Worm (Caenorhabditis elegans): ENCODE data around the gene Y49F6B.13.
"Not testable (repeated sequence)": the region's sequence is repeated elsewhere in the genome, so short reads cannot be mapped to it uniquely, and the experiment has no call there.

The Y49F6B.13 gene

DNA sequence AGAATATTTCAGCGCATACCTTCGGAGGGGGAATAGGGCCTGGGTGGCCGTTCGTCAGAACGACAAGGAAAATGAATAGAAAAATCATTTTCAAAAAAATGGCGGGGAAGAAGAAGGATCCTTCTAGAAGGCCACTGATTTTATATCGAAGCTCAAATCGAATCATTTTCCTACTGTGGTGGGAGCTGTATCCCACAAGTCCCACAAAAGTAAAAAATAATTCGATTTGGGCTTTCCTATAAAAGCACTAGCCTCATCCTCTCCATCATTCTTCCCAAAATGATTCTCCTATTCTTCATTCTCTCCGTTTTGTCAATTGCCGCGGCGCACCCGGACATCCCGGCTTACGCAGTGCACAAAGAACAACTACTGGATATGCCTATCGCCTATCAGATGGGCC, 13.3 kb downstream of the Y49F6B.13 start, which contains the start of the genes C16C8.26 and C16C8.19:
TSS of gene C16C8.26 (minus strand) at position 101 of the 400 bp plus-strand sequence.
TSS of gene C16C8.19 (plus strand) at position 279 of the 400 bp plus-strand sequence.
- TF ChIP-seq nhr-12 (tag; optimal IDR thresholded peaks at IDR 0.05), result no peak
- no peak for TF ChIP-seq lin-32 (GFP tag; optimal IDR thresholded peaks at IDR 0.05)
- no peak for TF ChIP-seq ham-2 (GFP tag; optimal IDR thresholded peaks at IDR 0.05)
- TF ChIP-seq ces-1 (GFP tag; optimal IDR thresholded peaks at IDR 0.05), result no peak
- TF ChIP-seq elt-1 (tag; optimal IDR thresholded peaks at IDR 0.05; ENCODE audit: borderline replicate concordance, insufficient read depth), result no peak
- TF ChIP-seq bed-3 (GFP tag; optimal IDR thresholded peaks at IDR 0.05), result no peak
- no peak for TF ChIP-seq pha-4 (tag; optimal IDR thresholded peaks at IDR 0.05)
- TF ChIP-seq tbx-8 (GFP tag; optimal IDR thresholded peaks at IDR 0.05), result no peak
- no peak for TF ChIP-seq mep-1 (tag; optimal IDR thresholded peaks at IDR 0.05)
- TF ChIP-seq hlh-1 (tag; optimal IDR thresholded peaks at IDR 0.05), result no peak
- no peak for TF ChIP-seq unc-62 (GFP tag; optimal IDR thresholded peaks at IDR 0.05)
- no peak for TF ChIP-seq nhr-237 (tag; optimal IDR thresholded peaks at IDR 0.05)
- no peak for TF ChIP-seq mab-5 (tag; optimal IDR thresholded peaks at IDR 0.05)
- no peak for TF ChIP-seq ztf-11 (tag; optimal IDR thresholded peaks at IDR 0.05)
- no peak for TF ChIP-seq nhr-76 (tag; optimal IDR thresholded peaks at IDR 0.05)
- no peak for TF ChIP-seq elt-3 (tag; optimal IDR thresholded peaks at IDR 0.05)
- TF ChIP-seq lsy-2 (tag; optimal IDR thresholded peaks at IDR 0.05), result no peak
- no peak for TF ChIP-seq ceh-83 (GFP tag; optimal IDR thresholded peaks at IDR 0.05)
- TF ChIP-seq nhr-2 (tag; optimal IDR thresholded peaks at IDR 0.05), result no peak
- TF ChIP-seq drap-1 (GFP tag; optimal IDR thresholded peaks at IDR 0.05), result no peak

ce11 chrII:3453521-3453920, 18.0 kb downstream of the Y49F6B.13 start, which contains the start of gene C16C8.11:
TSS of gene C16C8.11 (plus strand) at chrII:3453708.
- TF ChIP-seq blmp-1 (tag; optimal IDR thresholded peaks at IDR 0.05) (no peak), nhr-12 (tag; optimal IDR thresholded peaks at IDR 0.05) (no peak), bed-3 (GFP tag; optimal IDR thresholded peaks at IDR 0.05) (no peak), sptf-1 (tag; optimal IDR thresholded peaks at IDR 0.05) (no peak), ceh-83 (GFP tag; optimal IDR thresholded peaks at IDR 0.05) (no peak), M03D4.4 (tag; optimal IDR thresholded peaks at IDR 0.05) (no peak), pha-4 (tag; optimal IDR thresholded peaks at IDR 0.05) (no peak), nhr-76 (tag; optimal IDR thresholded peaks at IDR 0.05) (no peak), hlh-1 (tag; optimal IDR thresholded peaks at IDR 0.05) (no peak), unc-62 (GFP tag; optimal IDR thresholded peaks at IDR 0.05) (no peak), flh-1 (GFP tag; optimal IDR thresholded peaks at IDR 0.05) (no peak), ham-2 (GFP tag; optimal IDR thresholded peaks at IDR 0.05) (no peak), unc-39 (tag; optimal IDR thresholded peaks at IDR 0.05) (no peak), tbx-8 (GFP tag; optimal IDR thresholded peaks at IDR 0.05) (no peak), unc-120 (tag; optimal IDR thresholded peaks at IDR 0.05; ENCODE audit: poor library complexity, severe bottlenecking) (no peak), lsy-2 (tag; optimal IDR thresholded peaks at IDR 0.05) (no peak), lin-32 (GFP tag; optimal IDR thresholded peaks at IDR 0.05) (no peak), lin-13 (tag; optimal IDR thresholded peaks at IDR 0.05) (no peak), zip-8 (tag; optimal IDR thresholded peaks at IDR 0.05) (no peak)

- TF ChIP-seq elt-3 (tag; optimal IDR thresholded peaks at IDR 0.05) (no peak), unc-62 (GFP tag; optimal IDR thresholded peaks at IDR 0.05) (no peak), lin-32 (GFP tag; optimal IDR thresholded peaks at IDR 0.05) (no peak), mep-1 (tag; optimal IDR thresholded peaks at IDR 0.05) (no peak), ceh-39 (tag; optimal IDR thresholded peaks at IDR 0.05) (no peak), ceh-43 (GFP tag; optimal IDR thresholded peaks at IDR 0.05) (no peak), nhr-76 (tag; optimal IDR thresholded peaks at IDR 0.05) (no peak), pha-4 (tag; optimal IDR thresholded peaks at IDR 0.05) (no peak), lsy-2 (tag; optimal IDR thresholded peaks at IDR 0.05) (no peak), sptf-1 (tag; optimal IDR thresholded peaks at IDR 0.05) (no peak), tbx-8 (GFP tag; optimal IDR thresholded peaks at IDR 0.05) (no peak), bed-3 (GFP tag; optimal IDR thresholded peaks at IDR 0.05) (no peak), snpc-4 (tag; optimal IDR thresholded peaks at IDR 0.05) (no peak), M03D4.4 (tag; optimal IDR thresholded peaks at IDR 0.05) (no peak), ztf-11 (tag; optimal IDR thresholded peaks at IDR 0.05) (no peak), sem-2 (GFP tag; optimal IDR thresholded peaks at IDR 0.05) (no peak), nhr-28 (tag; optimal IDR thresholded peaks at IDR 0.05) (no peak), ham-2 (GFP tag; optimal IDR thresholded peaks at IDR 0.05) (no peak), ceh-83 (GFP tag; optimal IDR thresholded peaks at IDR 0.05) (no peak)
These were observed 19.1 kb downstream of the Y49F6B.13 start, which contains the start of gene C16C8.12 for ce11 chrII:3452421-3452820. TSS of gene C16C8.12 (plus strand) at chrII:3452721.

- not testable (repeated sequence) for TF ChIP-seq mls-2, sptf-1, elt-3 (tag; optimal IDR thresholded peaks at IDR 0.05)
These were observed 22.0 kb downstream of the Y49F6B.13 start, which contains the start of gene C16C8.14 for ce11 chrII:3449514-3449913. TSS of gene C16C8.14 (plus strand) at chrII:3449814.
